Comparison of ENCODE assay signal across 2 fruit fly cellular contexts in the genomic region with DNA sequence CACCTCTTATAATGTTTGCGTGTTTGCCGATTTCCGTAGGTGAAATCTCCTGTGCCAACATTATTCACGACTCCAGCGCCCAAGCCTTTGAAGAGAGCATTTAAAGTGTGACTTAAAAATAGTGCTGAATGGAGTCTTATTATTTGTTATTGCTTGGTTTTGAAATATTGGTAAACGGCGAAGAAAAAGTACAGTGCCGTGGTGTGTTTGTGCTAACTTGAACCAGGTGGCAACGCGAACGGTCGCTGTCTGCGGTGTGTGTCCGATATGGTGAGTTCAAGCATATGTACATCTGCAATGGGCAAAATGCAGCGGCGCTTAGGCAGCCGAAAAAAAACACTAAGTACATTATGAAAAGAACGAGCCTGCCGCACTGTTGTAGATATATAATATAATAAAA.
TF ChIP-seq lines count a peak whose summit lies in the region.

No protein-coding gene starts in this region.

TF ChIP-seq in whole organism, embryonic, 481 proteins besides CTCF, POLR2A, EP300 and RAD21 (continued from another document):
- TF ChIP-seq cwo (GFP tag; optimal IDR thresholded peaks at IDR 0.05; lab: Kevin White, UChicago) (no peak), CG12155 (GFP tag; optimal IDR thresholded peaks at IDR 0.05; lab: Kevin White, UChicago) (no peak), HLHmδ (GFP tag; optimal IDR thresholded peaks at IDR 0.05; lab: Kevin White, UChicago) (peak; percentile 23), CG14710 (tag; optimal IDR thresholded peaks at IDR 0.05; lab: Kevin White, UChicago) (peak; percentile 96), Med (GFP tag; lab: Kevin White, UChicago) (peak; percentile 50), E2f2 (GFP tag; IDR thresholded peaks at IDR 0.05; lab: Robert Waterston, UW) (0 out of 2 replicates have a peak, but pooled peaks have one; percentile 25), CG1603 (tag; optimal IDR thresholded peaks at IDR 0.05; lab: Kevin White, UChicago) (peak; percentile 47), CG3065 (GFP tag; optimal IDR thresholded peaks at IDR 0.05; lab: Kevin White, UChicago) (no peak), BEAF-32 (GFP tag; optimal IDR thresholded peaks at IDR 0.05; lab: Kevin White, UChicago) (peak; percentile 21), pita (GFP tag; optimal IDR thresholded peaks at IDR 0.05; lab: Kevin White, UChicago) (no peak), CG7271 (tag; optimal IDR thresholded peaks at IDR 0.05; lab: Kevin White, UChicago) (peak; percentile 0), CG12659 (GFP tag; optimal IDR thresholded peaks at IDR 0.05; lab: Kevin White, UChicago) (no peak), Nf-YC (tag; optimal IDR thresholded peaks at IDR 0.05; lab: Kevin White, UChicago) (peak; percentile 69), chinmo (GFP tag; IDR thresholded peaks at IDR 0.05; lab: Robert Waterston, UW; ENCODE audit: partially characterized antibody) (0 out of 4 replicates have a peak, but pooled peaks have one; percentile 47), CG4617 (GFP tag; optimal IDR thresholded peaks at IDR 0.05; lab: Kevin White, UChicago; ENCODE audit: borderline replicate concordance) (peak; percentile 15), Dp (GFP tag; optimal IDR thresholded peaks at IDR 0.05; lab: Kevin White, UChicago) (peak; percentile 0)

TF ChIP-seq in whole organism, prepupa, 60 proteins besides CTCF, POLR2A, EP300 and RAD21 (continued from another document):
- no peak for TF ChIP-seq CG9139 (GFP tag; optimal IDR thresholded peaks at IDR 0.05; lab: Kevin White, UChicago)
- no peak for TF ChIP-seq Hr4 (GFP tag; optimal IDR thresholded peaks at IDR 0.05; lab: Kevin White, UChicago)
